Fruit fly (Drosophila melanogaster) whole organism, prepupa: ENCODE results near the gene hll.

ENCODE experiments used
- Blimp-1 ChIP-seq: fragments of 200-800 bp; sonication (Bioruptor generic); optimal IDR thresholded peaks from 3 replicates; lab custom pipeline; 2017; ENCODE audit warnings: missing biosample characterization, missing genetic modification characterization, mild to moderate bottlenecking, moderate library complexity, missing genetic modification reagents
- CG10631 ChIP-seq: fragments of 200-800 bp; sonication (Bioruptor generic); optimal IDR thresholded peaks from 2 replicates; lab custom pipeline; 2016; ENCODE audit warnings: missing biosample characterization, missing genetic modification characterization
- CG10669 ChIP-seq: fragments of 200-800 bp; sonication (Bioruptor generic); optimal IDR thresholded peaks from 3 replicates; lab custom pipeline; 2018; ENCODE audit warnings: missing biosample characterization, mild to moderate bottlenecking, missing genetic modification characterization, moderate library complexity
- CG11294 ChIP-seq: fragments of 200-800 bp; sonication (Bioruptor generic); IDR thresholded peaks from 2 replicates; pipeline ENCODE4 v1.3.6; 2022; ENCODE audit warnings: missing biosample characterization, missing genetic modification characterization
- CG11762 ChIP-seq: fragments of 200-800 bp; sonication (Bioruptor generic); optimal IDR thresholded peaks from 3 replicates; lab custom pipeline; 2016; ENCODE audit warnings: missing biosample characterization, missing genetic modification characterization; ENCODE audit not compliant: insufficient read depth
- CG11902 ChIP-seq: fragments of 200-800 bp; sonication (Bioruptor generic); optimal IDR thresholded peaks from 3 replicates; lab custom pipeline; 2016; ENCODE audit warnings: missing biosample characterization, missing genetic modification characterization
- CG15336 ChIP-seq: fragments of 200-800 bp; sonication (Bioruptor generic); IDR thresholded peaks from 2 replicates; pipeline ENCODE4 v1.3.6; 2022; ENCODE audit warnings: missing biosample characterization, missing genetic modification characterization
- CG1621 ChIP-seq: fragments of 200-800 bp; sonication (Bioruptor generic); optimal IDR thresholded peaks from 3 replicates; lab custom pipeline; 2018; ENCODE audit warnings: missing biosample characterization, mild to moderate bottlenecking, missing genetic modification characterization
- CG16779 ChIP-seq: fragments of 200-800 bp; sonication (Bioruptor generic); optimal IDR thresholded peaks from 3 replicates; lab custom pipeline; 2017; ENCODE audit warnings: missing biosample characterization, mild to moderate bottlenecking, missing genetic modification characterization
- CG3032 ChIP-seq: fragments of 200-800 bp; optimal IDR thresholded peaks from 2 replicates; lab custom pipeline; 2019; ENCODE audit warnings: missing biosample characterization, mild to moderate bottlenecking, missing genetic modification characterization, moderate library complexity
- CG31627 ChIP-seq: fragments of 200-800 bp; sonication (Bioruptor generic); optimal IDR thresholded peaks from 3 replicates; lab custom pipeline; 2016; ENCODE audit warnings: missing biosample characterization, missing genetic modification characterization
- CG32006 ChIP-seq: fragments of 200-800 bp; sonication (Bioruptor generic); optimal IDR thresholded peaks from 3 replicates; lab custom pipeline; 2017; ENCODE audit warnings: missing biosample characterization, mild to moderate bottlenecking, missing genetic modification characterization
- CG3919 ChIP-seq: fragments of 200-800 bp; sonication (Bioruptor generic); optimal IDR thresholded peaks from 3 replicates; lab custom pipeline; 2016; ENCODE audit warnings: missing biosample characterization, missing genetic modification characterization
- CG6163 ChIP-seq: fragments of 200-800 bp; sonication (Bioruptor generic); IDR thresholded peaks from 3 replicates; pipeline ENCODE4 v1.3.6; 2022; ENCODE audit warnings: missing biosample characterization, missing genetic modification characterization
- CG6276 ChIP-seq: fragments of 200-800 bp; sonication (Bioruptor generic); optimal IDR thresholded peaks from 2 replicates; lab custom pipeline; 2017; ENCODE audit warnings: missing biosample characterization, mild to moderate bottlenecking, missing genetic modification characterization
- CG6792 ChIP-seq: fragments of 200-800 bp; sonication (Bioruptor generic); optimal IDR thresholded peaks from 3 replicates; lab custom pipeline; 2016; ENCODE audit warnings: missing biosample characterization, missing genetic modification characterization
- CG6808 ChIP-seq: fragments of 200-800 bp; sonication (Bioruptor generic); optimal IDR thresholded peaks from 3 replicates; lab custom pipeline; 2017; ENCODE audit warnings: missing biosample characterization, missing genetic modification characterization, mild to moderate bottlenecking, moderate library complexity, missing genetic modification reagents
- CG6854 ChIP-seq: fragments of 200-800 bp; sonication (Bioruptor generic); optimal IDR thresholded peaks from 2 replicates; lab custom pipeline; 2017; ENCODE audit warnings: missing biosample characterization, mild to moderate bottlenecking, missing genetic modification characterization
- CG7368 ChIP-seq: fragments of 200-800 bp; sonication (Bioruptor generic); optimal IDR thresholded peaks from 3 replicates; lab custom pipeline; 2016; ENCODE audit warnings: missing biosample characterization, missing genetic modification characterization
- CG8119 ChIP-seq: fragments of 200-800 bp; sonication (Bioruptor generic); IDR thresholded peaks from 3 replicates; pipeline ENCODE4 v1.3.6; 2022; ENCODE audit warnings: missing biosample characterization, missing genetic modification characterization
- CG8319 ChIP-seq: fragments of 200-800 bp; sonication (Bioruptor generic); optimal IDR thresholded peaks from 3 replicates; lab custom pipeline; 2016; ENCODE audit warnings: missing biosample characterization, missing genetic modification characterization
- CG8632 ChIP-seq: fragments of 200-800 bp; sonication (Bioruptor generic); optimal IDR thresholded peaks from 3 replicates; lab custom pipeline; 2016; ENCODE audit warnings: missing biosample characterization, missing genetic modification characterization
- Eip75B ChIP-seq: fragments of 200-800 bp; sonication (Bioruptor generic); optimal IDR thresholded peaks from 3 replicates; lab custom pipeline; 2016; ENCODE audit warnings: missing biosample characterization, missing genetic modification characterization
- Eip78C ChIP-seq: fragments of 200-800 bp; sonication (Bioruptor generic); peaks from one replicate; lab custom pipeline; 2016; ENCODE audit warnings: missing biosample characterization, missing genetic modification characterization
- Eip93F ChIP-seq: fragments of 200-800 bp; sonication (Bioruptor generic); optimal IDR thresholded peaks from 2 replicates; lab custom pipeline; 2016; ENCODE audit warnings: missing biosample characterization, mild to moderate bottlenecking, missing genetic modification characterization
- Ets21C ChIP-seq: fragments of 200-800 bp; sonication (Bioruptor generic); optimal IDR thresholded peaks from 3 replicates; lab custom pipeline; 2016; ENCODE audit warnings: missing biosample characterization, missing genetic modification characterization
- Ets96B ChIP-seq: fragments of 200-800 bp; optimal IDR thresholded peaks from 2 replicates; lab custom pipeline; 2019; ENCODE audit warnings: missing biosample characterization, mild to moderate bottlenecking, missing genetic modification characterization, moderate library complexity
- Hr38 ChIP-seq: sonication (Bioruptor generic); optimal IDR thresholded peaks from 2 replicates; lab custom pipeline; 2016; ENCODE audit warnings: missing biosample characterization, missing genetic modification characterization
- Hr39 ChIP-seq: fragments of 200-800 bp; sonication (Bioruptor generic); optimal IDR thresholded peaks from 2 replicates; lab custom pipeline; 2016; ENCODE audit warnings: missing biosample characterization, missing genetic modification characterization
- Hr4 ChIP-seq: fragments of 200-800 bp; sonication (Bioruptor generic); optimal IDR thresholded peaks from 3 replicates; lab custom pipeline; 2016; ENCODE audit warnings: missing biosample characterization, missing genetic modification characterization
- Met ChIP-seq: fragments of 200-800 bp; sonication (Bioruptor generic); optimal IDR thresholded peaks from 3 replicates; lab custom pipeline; 2016; ENCODE audit warnings: missing biosample characterization, missing genetic modification characterization
- OdsH ChIP-seq: fragments of 200-800 bp; sonication (Bioruptor generic); optimal IDR thresholded peaks from 3 replicates; lab custom pipeline; 2016; ENCODE audit warnings: missing biosample characterization, missing genetic modification characterization
- Sox14 ChIP-seq: fragments of 200-800 bp; sonication (Bioruptor generic); optimal IDR thresholded peaks from 3 replicates; lab custom pipeline; 2016; ENCODE audit warnings: missing biosample characterization, missing genetic modification characterization
- Sox15 ChIP-seq: fragments of 200-800 bp; sonication (Bioruptor generic); optimal IDR thresholded peaks from 3 replicates; lab custom pipeline; 2016; ENCODE audit warnings: missing biosample characterization, missing genetic modification characterization
- achi ChIP-seq: fragments of 200-800 bp; sonication (Bioruptor generic); optimal IDR thresholded peaks from 3 replicates; lab custom pipeline; 2016; ENCODE audit warnings: missing biosample characterization, missing genetic modification characterization
- acj6 ChIP-seq: fragments of 200-800 bp; sonication (Bioruptor generic); optimal IDR thresholded peaks from 3 replicates; lab custom pipeline; 2016; ENCODE audit warnings: missing biosample characterization, missing genetic modification characterization
- dac ChIP-seq: fragments of 200-800 bp; sonication (Bioruptor generic); optimal IDR thresholded peaks from 2 replicates; lab custom pipeline; 2017; ENCODE audit warnings: missing biosample characterization, mild to moderate bottlenecking, missing genetic modification characterization
- esn ChIP-seq: fragments of 200-800 bp; sonication (Bioruptor generic); optimal IDR thresholded peaks from 2 replicates; lab custom pipeline; 2016; ENCODE audit warnings: missing biosample characterization, mild to moderate bottlenecking, missing genetic modification characterization, moderate library complexity
- fd59A ChIP-seq: fragments of 200-800 bp; sonication (Bioruptor generic); optimal IDR thresholded peaks from 2 replicates; lab custom pipeline; 2017; ENCODE audit warnings: missing biosample characterization, mild to moderate bottlenecking, missing genetic modification characterization, missing genetic modification reagents
- fkh ChIP-seq: fragments of 200-800 bp; sonication (Bioruptor generic); optimal IDR thresholded peaks from 3 replicates; lab custom pipeline; 2017; ENCODE audit warnings: missing biosample characterization, mild to moderate bottlenecking, missing genetic modification characterization, moderate library complexity
- lz ChIP-seq: fragments of 200-800 bp; sonication (Bioruptor generic); optimal IDR thresholded peaks from 3 replicates; lab custom pipeline; 2016; ENCODE audit warnings: missing biosample characterization, missing genetic modification characterization
- pdm3 ChIP-seq: fragments of 200-800 bp; sonication (Bioruptor generic); optimal IDR thresholded peaks from 3 replicates; lab custom pipeline; 2016; ENCODE audit warnings: missing biosample characterization, missing genetic modification characterization
- salr ChIP-seq, 2 experiments: fragments of 200-800 bp; sonication (Bioruptor generic); optimal IDR thresholded peaks; 3 replicates each; lab custom pipeline; 2016 to 2018; ENCODE audit warnings: missing biosample characterization in 2 of 2, missing genetic modification characterization in 2 of 2, mild to moderate bottlenecking in 1 of 2
- spab ChIP-seq: fragments of 200-800 bp; sonication (Bioruptor generic); optimal IDR thresholded peaks from 2 replicates; lab custom pipeline; 2017; ENCODE audit warnings: missing biosample characterization, mild to moderate bottlenecking, missing genetic modification characterization, missing genetic modification reagents
- svp ChIP-seq: fragments of 200-800 bp; sonication (Bioruptor generic); peaks from one replicate; lab custom pipeline; 2016; ENCODE audit warnings: missing biosample characterization, missing genetic modification characterization
- vri ChIP-seq: fragments of 200-800 bp; sonication (Bioruptor generic); optimal IDR thresholded peaks from 3 replicates; lab custom pipeline; 2016; ENCODE audit warnings: missing biosample characterization, mild to moderate bottlenecking, missing genetic modification characterization

hll gene

DNA sequence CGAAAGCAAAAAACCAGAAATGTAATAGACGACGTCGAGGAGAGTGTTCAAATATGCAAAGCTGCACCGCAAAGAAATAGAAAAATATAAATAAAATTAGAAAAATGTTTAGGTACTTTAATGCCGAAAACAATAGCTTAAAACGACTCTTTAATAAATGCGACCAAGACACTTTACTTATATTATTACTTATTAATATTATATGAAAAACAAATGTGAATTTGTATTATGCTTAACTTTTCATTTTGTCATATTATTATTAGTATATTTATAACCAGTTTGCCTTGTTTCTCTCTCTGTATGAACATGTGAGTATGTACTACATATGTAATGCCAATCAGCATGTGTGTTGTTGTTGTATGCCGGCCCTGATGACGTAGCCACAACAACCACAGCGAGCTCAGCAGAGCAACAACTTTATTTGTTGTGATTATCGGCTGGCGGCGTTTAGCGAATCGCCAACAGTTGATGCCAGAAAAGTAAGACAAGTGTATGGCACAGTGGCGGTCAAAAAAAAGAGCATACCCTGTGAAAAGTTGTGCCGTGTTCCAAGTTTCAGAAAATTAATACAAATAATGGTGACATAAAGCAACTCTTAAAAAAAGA lies 4.6 kb upstream of the hll start (continued):
- TF ChIP-seq Hr4 (GFP tag; lab: Kevin White, UChicago) = peak; percentile 60
- TF ChIP-seq Eip78C (GFP tag; lab: Kevin White, UChicago) = peak; percentile 89
- peak; percentile 95 for TF ChIP-seq CG32006 (GFP tag; lab: Kevin White, UChicago)
- peak; percentile 63 for TF ChIP-seq fd59A (GFP tag; lab: Kevin White, UChicago)
- TF ChIP-seq pdm3 (GFP tag; lab: Kevin White, UChicago) = peak; percentile 68
- peak; percentile 92 for TF ChIP-seq Ets96B (tag; lab: Kevin White, UChicago)
- TF ChIP-seq svp (GFP tag; lab: Kevin White, UChicago) = peak; percentile 81
- TF ChIP-seq spab (GFP tag; lab: Kevin White, UChicago) = peak; percentile 69
- TF ChIP-seq Sox14 (GFP tag; lab: Kevin White, UChicago) = peak; percentile 62
- TF ChIP-seq CG6792 (GFP tag; lab: Kevin White, UChicago) = peak; percentile 45
- peak; percentile 69 for TF ChIP-seq CG11762 (GFP tag; lab: Kevin White, UChicago)
- TF ChIP-seq Hr39 (GFP tag; lab: Kevin White, UChicago) = peak; percentile 79
- TF ChIP-seq salr (GFP tag; optimal IDR thresholded peaks at IDR 0.05; lab: Kevin White, UChicago) = peak in 1 of 2 experiments; percentile 87
- TF ChIP-seq CG10669 (GFP tag; lab: Kevin White, UChicago) = peak; percentile 85
- no peak for TF ChIP-seq Hr38 (GFP tag; lab: Kevin White, UChicago)
- TF ChIP-seq CG6854 (GFP tag; lab: Kevin White, UChicago) = peak; percentile 34
- TF ChIP-seq CG11294 (GFP tag; lab: Robert Waterston, UW) = peak; percentile 93
- peak; percentile 74 for TF ChIP-seq acj6 (GFP tag; lab: Kevin White, UChicago)
- peak; percentile 90 for TF ChIP-seq CG6163 (GFP tag; lab: Robert Waterston, UW)
- TF ChIP-seq Ets21C (GFP tag; lab: Kevin White, UChicago) = peak; percentile 56
- peak; percentile 72 for TF ChIP-seq CG8632 (GFP tag; lab: Kevin White, UChicago)
- peak; percentile 70 for TF ChIP-seq CG6808 (GFP tag; lab: Kevin White, UChicago)
- TF ChIP-seq Sox15 (GFP tag; lab: Kevin White, UChicago) = no peak
- TF ChIP-seq dac (GFP tag; lab: Kevin White, UChicago) = peak; percentile 33
- peak; percentile 93 for TF ChIP-seq CG10631 (GFP tag; lab: Kevin White, UChicago)
- no peak for TF ChIP-seq Eip93F (GFP tag; lab: Kevin White, UChicago)
- peak; percentile 38 for TF ChIP-seq CG11902
- peak; percentile 2 for TF ChIP-seq CG8319
- peak; percentile 68 for TF ChIP-seq vri (GFP tag; lab: Kevin White, UChicago)
- TF ChIP-seq CG15336 (GFP tag; lab: Robert Waterston, UW) = peak; percentile 98
- TF ChIP-seq CG31627 (GFP tag; lab: Kevin White, UChicago) = peak; percentile 73
- TF ChIP-seq CG16779 (tag; lab: Kevin White, UChicago) = peak; percentile 64
- peak; percentile 65 for TF ChIP-seq lz (GFP tag; lab: Kevin White, UChicago)
- peak; percentile 41 for TF ChIP-seq fkh
- peak; percentile 99 for TF ChIP-seq CG8119
- TF ChIP-seq CG1621 = peak; percentile 36

DNA sequence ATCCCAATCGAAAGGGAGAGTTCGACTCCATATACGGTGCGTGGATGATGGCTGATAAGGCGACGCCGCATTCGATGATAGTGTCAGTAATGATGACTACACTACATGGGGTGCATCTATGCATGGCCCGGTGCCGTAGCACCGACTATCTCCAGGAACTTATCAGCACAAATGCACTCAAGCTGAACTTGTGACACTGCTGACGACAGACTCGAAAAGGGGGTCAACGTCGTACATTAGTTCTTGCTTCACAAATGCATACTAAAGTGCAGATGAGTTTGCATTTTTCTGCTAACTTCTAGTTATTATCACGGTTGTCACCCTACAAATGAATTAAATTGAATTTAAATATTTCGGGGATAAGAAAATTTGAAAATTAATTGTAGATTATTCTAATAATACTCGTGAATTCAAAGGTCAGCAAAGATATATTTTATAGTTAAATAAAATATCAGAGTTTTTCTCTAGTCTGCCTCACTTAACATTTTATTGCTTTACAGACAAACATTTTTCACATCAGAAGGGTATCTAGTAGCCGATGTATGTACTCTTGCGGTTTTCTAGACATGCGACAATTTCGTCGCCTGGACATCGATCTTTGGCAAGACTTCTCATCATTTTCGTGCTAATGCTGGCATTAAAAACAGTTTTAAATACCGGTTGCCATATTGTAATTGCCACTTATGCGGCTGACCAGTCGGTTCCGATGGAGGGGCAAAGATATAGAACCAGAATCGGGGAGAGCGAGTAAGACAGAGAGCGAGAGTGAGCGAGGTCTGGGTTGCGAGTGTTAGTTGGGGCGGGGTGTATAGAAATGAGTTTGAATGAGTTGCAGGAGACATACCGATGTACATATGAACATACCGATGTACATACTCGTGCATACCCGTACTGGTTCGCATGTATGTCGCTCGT lies 3.4 kb upstream of the hll start:
- TF ChIP-seq CG11294 (GFP tag; lab: Robert Waterston, UW) (no peak), Blimp-1 (no peak), CG6808 (GFP tag; lab: Kevin White, UChicago) (no peak), pdm3 (GFP tag; lab: Kevin White, UChicago) (peak; percentile 26), Hr4 (GFP tag; lab: Kevin White, UChicago) (peak; percentile 57), Ets96B (tag; lab: Kevin White, UChicago) (peak; percentile 47), dac (GFP tag; lab: Kevin White, UChicago) (no peak), achi (GFP tag; lab: Kevin White, UChicago) (peak; percentile 17), Met (GFP tag; lab: Kevin White, UChicago) (peak; percentile 2), CG31627 (GFP tag; lab: Kevin White, UChicago) (no peak), CG7368 (GFP tag; lab: Kevin White, UChicago) (no peak), CG1621 (no peak), esn (GFP tag; lab: Kevin White, UChicago) (no peak), CG15336 (GFP tag; lab: Robert Waterston, UW) (peak; percentile 62), CG6276 (peak; percentile 49), CG6163 (GFP tag; lab: Robert Waterston, UW) (peak; percentile 7), CG3919 (GFP tag; lab: Kevin White, UChicago) (no peak), OdsH (peak; percentile 35), CG10669 (GFP tag; lab: Kevin White, UChicago) (no peak), Eip75B (GFP tag; lab: Kevin White, UChicago) (no peak), CG10631 (GFP tag; lab: Kevin White, UChicago) (peak; percentile 15), CG3032 (tag; lab: Kevin White, UChicago) (peak; percentile 47), acj6 (GFP tag; lab: Kevin White, UChicago) (peak; percentile 17)
